Fruit fly (Drosophila melanogaster) whole organism, embryonic: ENCODE results near the gene eIF3i.

Experiments used
- CG10543 ChIP-seq: fragments of 200-800 bp; sonication (Bioruptor generic); optimal IDR thresholded peaks from 3 replicates; lab custom pipeline; 2017; ENCODE audit warnings: missing biosample characterization, mild to moderate bottlenecking, missing genetic modification characterization, moderate library complexity
- CG11695 ChIP-seq: fragments of 200-800 bp; sonication (Bioruptor generic); IDR thresholded peaks from 3 replicates; pipeline ENCODE4 v1.3.6; 2022; ENCODE audit warnings: missing biosample characterization, missing genetic modification characterization
- CG12769 ChIP-seq: fragments of 200-800 bp; sonication (Bioruptor generic); optimal IDR thresholded peaks from 2 replicates; lab custom pipeline; 2019; ENCODE audit warnings: missing biosample characterization, mild to moderate bottlenecking, missing genetic modification characterization, moderate library complexity
- CG13296 ChIP-seq: fragments of 200-800 bp; sonication (Bioruptor generic); optimal IDR thresholded peaks from 3 replicates; lab custom pipeline; 2018; ENCODE audit warnings: missing biosample characterization, mild to moderate bottlenecking, missing genetic modification characterization
- CG13894 ChIP-seq: fragments of 200-800 bp; sonication (Bioruptor generic); optimal IDR thresholded peaks from 3 replicates; lab custom pipeline; 2018; ENCODE audit warnings: missing biosample characterization, mild to moderate bottlenecking, missing genetic modification characterization, moderate library complexity
- CG14050 ChIP-seq: fragments of 200-800 bp; sonication (Bioruptor generic); IDR thresholded peaks from 3 replicates; pipeline ENCODE4 v1.3.6; 2022; ENCODE audit warnings: missing biosample characterization, missing genetic modification characterization
- CG15479 ChIP-seq: fragments of 200-800 bp; sonication (Bioruptor generic); optimal IDR thresholded peaks from 3 replicates; lab custom pipeline; 2019; ENCODE audit warnings: missing biosample characterization, mild to moderate bottlenecking, missing genetic modification characterization, moderate library complexity
- CG17385 ChIP-seq: fragments of 200-800 bp; sonication (Bioruptor generic); optimal IDR thresholded peaks from 3 replicates; lab custom pipeline; 2018; ENCODE audit warnings: missing biosample characterization, mild to moderate bottlenecking, missing genetic modification characterization
- CG17568 ChIP-seq: fragments of 200-800 bp; sonication (Bioruptor generic); optimal IDR thresholded peaks from 2 replicates; lab custom pipeline; 2018; ENCODE audit warnings: missing biosample characterization, mild to moderate bottlenecking, missing genetic modification characterization, moderate library complexity
- CG17802 ChIP-seq: fragments of 200-800 bp; sonication (Bioruptor generic); optimal IDR thresholded peaks from 2 replicates; lab custom pipeline; 2018; ENCODE audit warnings: missing biosample characterization, mild to moderate bottlenecking, missing genetic modification characterization, moderate library complexity
- CG2678 ChIP-seq: fragments of 200-800 bp; sonication (Bioruptor generic); optimal IDR thresholded peaks from 3 replicates; lab custom pipeline; 2019; ENCODE audit warnings: missing biosample characterization, mild to moderate bottlenecking, missing genetic modification characterization, moderate library complexity
- CG3163 ChIP-seq: fragments of 200-800 bp; sonication (Bioruptor generic); optimal IDR thresholded peaks from 3 replicates; lab custom pipeline; 2016; ENCODE audit warnings: missing biosample characterization, missing genetic modification characterization
- CG32532 ChIP-seq: fragments of 200-800 bp; sonication (Bioruptor generic); IDR thresholded peaks from 2 replicates; pipeline ENCODE4 v1.3.6; 2022; ENCODE audit warnings: missing biosample characterization, missing genetic modification characterization
- CG34376 ChIP-seq: fragments of 200-800 bp; sonication (Bioruptor generic); optimal IDR thresholded peaks from 2 replicates; lab custom pipeline; 2018; ENCODE audit warnings: missing biosample characterization, mild to moderate bottlenecking, missing genetic modification characterization
- CG6175 ChIP-seq: fragments of 200-800 bp; sonication (Bioruptor generic); IDR thresholded peaks from 3 replicates; pipeline ENCODE4 v1.3.6; 2022; ENCODE audit warnings: missing biosample characterization, missing genetic modification characterization
- CG8089 ChIP-seq: fragments of 200-800 bp; sonication (Bioruptor generic); optimal IDR thresholded peaks from 3 replicates; lab custom pipeline; 2016; ENCODE audit warnings: missing biosample characterization, missing genetic modification characterization
- Deaf1 ChIP-seq: fragments of 200-800 bp; optimal IDR thresholded peaks from 3 replicates; lab custom pipeline; 2019; ENCODE audit warnings: missing biosample characterization, mild to moderate bottlenecking, missing genetic modification characterization, moderate library complexity
- Gug ChIP-seq: fragments of 200-800 bp; sonication (Bioruptor generic); IDR thresholded peaks from 4 replicates; pipeline ENCODE4 v1.3.6; 2022; ENCODE audit warnings: missing biosample characterization, missing genetic modification characterization
- HHEX ChIP-seq: fragments of 200-800 bp; sonication (Bioruptor generic); optimal IDR thresholded peaks from 3 replicates; lab custom pipeline; 2017; ENCODE audit warnings: missing biosample characterization, mild to moderate bottlenecking, missing genetic modification characterization, missing genetic modification reagents
- Hey ChIP-seq: fragments of 200-800 bp; sonication (Bioruptor generic); optimal IDR thresholded peaks from 3 replicates; lab custom pipeline; 2018; ENCODE audit warnings: missing biosample characterization, mild to moderate bottlenecking, missing genetic modification characterization
- Med ChIP-seq: fragments of 200-800 bp; sonication (Bioruptor generic); peaks from one replicate; lab custom pipeline; 2016; ENCODE audit warnings: missing biosample characterization, missing genetic modification characterization, mild to moderate bottlenecking, inconsistent platforms, moderate library complexity
- Pdp1 ChIP-seq, 2 experiments: fragments of 200-800 bp; sonication (Bioruptor generic); optimal IDR thresholded peaks; 3 replicates each; lab custom pipeline; 2016; ENCODE audit warnings: missing biosample characterization in 2 of 2, missing genetic modification characterization in 2 of 2, mild to moderate bottlenecking in 1 of 2, moderate library complexity in 1 of 2
- Scr ChIP-seq: fragments of 200-800 bp; sonication (Bioruptor generic); IDR thresholded peaks from 2 replicates; pipeline ENCODE4 v1.3.6; 2022; ENCODE audit warnings: missing biosample characterization, missing genetic modification characterization; ENCODE audit not compliant: partially characterized antibody
- Sin3A ChIP-seq: fragments of >200 bp; optimal IDR thresholded peaks from 2 replicates; lab custom pipeline; 2018
- Stat92E ChIP-seq, 3 experiments: fragments of >200 bp in 2 of 3; fragments of 200-800 bp in 1 of 3; sonication (Bioruptor generic) in 1 of 3; optimal IDR thresholded peaks; 2 replicates each; lab custom pipeline; 2017 to 2019; ENCODE audit warnings: missing biosample characterization in 3 of 3, missing genetic modification characterization in 3 of 3, mild to moderate bottlenecking in 1 of 3, moderate library complexity in 1 of 3
- TFAM ChIP-seq: fragments of 200-800 bp; sonication (Bioruptor generic); optimal IDR thresholded peaks from 2 replicates; lab custom pipeline; 2017; ENCODE audit warnings: missing biosample characterization, missing genetic modification characterization, inconsistent platforms
- Trl ChIP-seq, 3 experiments: fragments of >200 bp in 2 of 3; fragments of 200-800 bp in 1 of 3; sonication (Bioruptor generic) in 1 of 3; optimal IDR thresholded peaks; 2 replicates in 1 of 3; 3 replicates in 2 of 3; lab custom pipeline; 2016 to 2017; ENCODE audit warnings: missing biosample characterization in 1 of 3, missing genetic modification characterization in 1 of 3
- Xbp1 ChIP-seq: fragments of 200-800 bp; sonication (Bioruptor generic); optimal IDR thresholded peaks from 3 replicates; lab custom pipeline; 2016; ENCODE audit warnings: missing biosample characterization, mild to moderate bottlenecking, missing genetic modification characterization
- Xrp1 ChIP-seq: fragments of 200-800 bp; sonication (Bioruptor generic); IDR thresholded peaks from 2 replicates; pipeline ENCODE4 v1.3.6; 2022; ENCODE audit warnings: missing biosample characterization, missing genetic modification characterization
- bigmax ChIP-seq: fragments of 200-800 bp; sonication (Bioruptor generic); optimal IDR thresholded peaks from 2 replicates; lab custom pipeline; 2018; ENCODE audit warnings: missing biosample characterization, mild to moderate bottlenecking, missing genetic modification characterization
- chinmo ChIP-seq: fragments of 200-800 bp; sonication (Bioruptor generic); IDR thresholded peaks from 4 replicates; pipeline ENCODE4 v1.3.6; 2022; ENCODE audit warnings: missing biosample characterization, missing genetic modification characterization; ENCODE audit not compliant: partially characterized antibody
- corto ChIP-seq: fragments of 200-800 bp; sonication (Bioruptor generic); optimal IDR thresholded peaks from 2 replicates; lab custom pipeline; 2016; ENCODE audit warnings: missing biosample characterization, mild to moderate bottlenecking, missing genetic modification characterization, moderate library complexity
- cwo ChIP-seq: fragments of 200-800 bp; sonication (Bioruptor generic); optimal IDR thresholded peaks from 3 replicates; lab custom pipeline; 2017; ENCODE audit warnings: missing biosample characterization, missing genetic modification characterization, mild to moderate bottlenecking, moderate library complexity, missing genetic modification reagents
- jing ChIP-seq: fragments of 200-800 bp; sonication (Bioruptor generic); optimal IDR thresholded peaks from 2 replicates; lab custom pipeline; 2018; ENCODE audit warnings: missing biosample characterization, mild to moderate bottlenecking, missing genetic modification characterization
- sd ChIP-seq: fragments of 200-800 bp; sonication (Bioruptor generic); optimal IDR thresholded peaks from 3 replicates; lab custom pipeline; 2018; ENCODE audit warnings: missing biosample characterization, mild to moderate bottlenecking, missing genetic modification characterization, moderate library complexity
- sens ChIP-seq: fragments of 200-800 bp; sonication (Bioruptor generic); peaks from one replicate; lab custom pipeline; 2016; ENCODE audit warnings: missing biosample characterization, missing genetic modification characterization
- sug ChIP-seq: fragments of 200-800 bp; optimal IDR thresholded peaks from 2 replicates; lab custom pipeline; 2019; ENCODE audit warnings: missing biosample characterization, mild to moderate bottlenecking, missing genetic modification characterization, moderate library complexity
- tx ChIP-seq: fragments of 200-800 bp; sonication (Bioruptor generic); optimal IDR thresholded peaks from 2 replicates; lab custom pipeline; 2016; ENCODE audit warnings: missing biosample characterization, missing genetic modification characterization
- wek ChIP-seq: fragments of 200-800 bp; sonication (Bioruptor generic); optimal IDR thresholded peaks from 3 replicates; lab custom pipeline; 2018; ENCODE audit warnings: missing biosample characterization, mild to moderate bottlenecking, missing genetic modification characterization, moderate library complexity

eIF3i gene

dm6 chr2L:4995837-4996136 lies 28.2 kb upstream of the eIF3i start (continued):
- TF ChIP-seq Xbp1 (GFP tag; lab: Kevin White, UChicago) (no peak), CG11695 (GFP tag; lab: Robert Waterston, UW) (no peak), CG14050 (no peak), sug (tag; lab: Kevin White, UChicago) (peak; percentile 67), Hey (tag; lab: Kevin White, UChicago) (no peak), corto (GFP tag; lab: Kevin White, UChicago) (no peak), cwo (peak; percentile 27), Stat92E (GFP tag; optimal IDR thresholded peaks at IDR 0.05; lab: Kevin White, UChicago) (no peak), TFAM (GFP tag; lab: Kevin White, UChicago) (no peak), CG34376 (peak; percentile 36), CG13894 (tag; lab: Kevin White, UChicago) (no peak), CG17802 (tag; lab: Kevin White, UChicago) (no peak), jing (GFP tag; lab: Kevin White, UChicago) (no peak), CG17568 (GFP tag; lab: Kevin White, UChicago) (no peak), bigmax (GFP tag; lab: Kevin White, UChicago) (no peak), Gug (no peak), HHEX (peak; percentile 2)

dm6 chr2L:4995010-4995836 lies 27.6 kb upstream of the eIF3i start:
- peak; percentile 73 for TF ChIP-seq Med (GFP tag; lab: Kevin White, UChicago)
- peak; percentile 35 for TF ChIP-seq CG15479 (GFP tag; lab: Kevin White, UChicago)
- TF ChIP-seq Pdp1 (GFP tag; optimal IDR thresholded peaks at IDR 0.05; lab: Kevin White, UChicago) = peak in 1 of 2 experiments; percentile 95
- peak; percentile 50 for TF ChIP-seq sens (GFP tag; lab: Kevin White, UChicago)
- peak; percentile 34 for TF ChIP-seq CG17385 (GFP tag; lab: Kevin White, UChicago)
- TF ChIP-seq CG13296 (GFP tag; lab: Kevin White, UChicago) = peak; percentile 11
- TF ChIP-seq CG10543 = peak; percentile 33
- TF ChIP-seq Sin3A (lab: Kevin White, UChicago) = no peak
- TF ChIP-seq CG8089 (GFP tag; lab: Kevin White, UChicago) = no peak
- peak; percentile 11; the same call in 1 of the 2 replicates for TF ChIP-seq CG32532 (GFP tag; lab: Robert Waterston, UW)
- peak; percentile 93 for TF ChIP-seq CG3163 (GFP tag; lab: Kevin White, UChicago)
- TF ChIP-seq CG12769 (tag; lab: Kevin White, UChicago) = peak; percentile 66
- no peak for TF ChIP-seq CG2678 (tag; lab: Kevin White, UChicago)
- TF ChIP-seq chinmo (GFP tag; lab: Robert Waterston, UW) = 0 out of 4 replicates have a peak, but pooled peaks have one; percentile 28
- peak; percentile 22; the same call in 1 of the 2 replicates for TF ChIP-seq Scr (GFP tag; lab: Robert Waterston, UW)
- no peak for TF ChIP-seq tx
- TF ChIP-seq Xrp1 = no peak
- peak; percentile 71 for TF ChIP-seq Deaf1
- TF ChIP-seq sd (tag; lab: Kevin White, UChicago) = peak; percentile 86
- TF ChIP-seq CG6175 (GFP tag; lab: Robert Waterston, UW) = no peak
- peak; percentile 52 to 77 for TF ChIP-seq Trl (optimal IDR thresholded peaks at IDR 0.05; lab: Kevin White, UChicago)
- TF ChIP-seq Trl (GFP tag; optimal IDR thresholded peaks at IDR 0.05; lab: Kevin White, UChicago) = no peak
- no peak for TF ChIP-seq wek (GFP tag; lab: Kevin White, UChicago)
